Worm (Caenorhabditis elegans) whole organism, L2 larva: Measurements from ENCODE around the gene F10B5.3.

Source experiments
- C34F6.9 ChIP-seq: fragments of 150-350 bp; optimal IDR thresholded peaks from 2 replicates; lab custom pipeline; 2014; ENCODE audit warnings: missing biosample characterization, missing genetic modification characterization
- F13H6.1 ChIP-seq: sonication (generic microtip); optimal IDR thresholded peaks from 2 replicates; lab custom pipeline; 2016; ENCODE audit warnings: missing genetic modification characterization, missing compliant biosample characterization
- R02D3.7 ChIP-seq: fragments of 150-350 bp; optimal IDR thresholded peaks from 2 replicates; lab custom pipeline; 2014; ENCODE audit warnings: missing biosample characterization, missing genetic modification characterization
- Y55F3AM.14 ChIP-seq: fragments of 200-800 bp; sonication (Bioruptor generic); optimal IDR thresholded peaks from 2 replicates; lab custom pipeline; 2018; ENCODE audit warnings: mild to moderate bottlenecking, missing genetic modification characterization, missing compliant biosample characterization
- ZK546.5 ChIP-seq: sonication (generic microtip); optimal IDR thresholded peaks from 2 replicates; lab custom pipeline; 2017; ENCODE audit warnings: missing biosample characterization, missing genetic modification characterization
- alr-1 ChIP-seq: fragments of 150-350 bp; optimal IDR thresholded peaks from 2 replicates; lab custom pipeline; 2014; ENCODE audit warnings: missing biosample characterization, missing genetic modification characterization
- aly-2 ChIP-seq: fragments of 150-350 bp; optimal IDR thresholded peaks from 2 replicates; lab custom pipeline; 2014; ENCODE audit warnings: missing biosample characterization, missing genetic modification characterization
- ama-1 ChIP-seq: fragments of 150-350 bp; optimal IDR thresholded peaks from 2 replicates; lab custom pipeline; 2018; ENCODE audit warnings: inconsistent platforms
- blmp-1 ChIP-seq: sonication (generic microtip); optimal IDR thresholded peaks from 2 replicates; lab custom pipeline; 2017; ENCODE audit warnings: missing genetic modification characterization, mild to moderate bottlenecking, missing compliant biosample characterization, antibody characterized with exemption, moderate library complexity; ENCODE audit not compliant: insufficient read depth
- ceh-16 ChIP-seq: fragments of 150-350 bp; optimal IDR thresholded peaks from 2 replicates; lab custom pipeline; 2014; ENCODE audit warnings: missing biosample characterization, missing genetic modification characterization
- ceh-82 ChIP-seq: fragments of 150-350 bp; optimal IDR thresholded peaks from 2 replicates; lab custom pipeline; 2014; ENCODE audit warnings: missing biosample characterization, missing genetic modification characterization
- crh-2 ChIP-seq: sonication (generic microtip); optimal IDR thresholded peaks from 2 replicates; lab custom pipeline; 2017; ENCODE audit warnings: missing biosample characterization, missing genetic modification characterization
- dmd-4 ChIP-seq: sonication (generic microtip); optimal IDR thresholded peaks from 2 replicates; lab custom pipeline; 2017; ENCODE audit warnings: missing biosample characterization, missing genetic modification characterization
- egl-27 ChIP-seq: sonication (generic microtip); optimal IDR thresholded peaks from 3 replicates; lab custom pipeline; 2017; ENCODE audit warnings: missing biosample characterization, missing genetic modification reagents, missing genetic modification characterization
- elt-1 ChIP-seq: fragments of 150-350 bp; optimal IDR thresholded peaks from 2 replicates; lab custom pipeline; 2014; ENCODE audit warnings: missing biosample characterization, missing genetic modification characterization
- elt-3 ChIP-seq: sonication (generic microtip); optimal IDR thresholded peaks from 2 replicates; lab custom pipeline; 2017; ENCODE audit warnings: missing biosample characterization, missing genetic modification characterization
- fos-1 ChIP-seq: fragments of 150-350 bp; optimal IDR thresholded peaks from 2 replicates; lab custom pipeline; 2014; ENCODE audit warnings: missing biosample characterization, missing genetic modification characterization
- gmeb-1 ChIP-seq: fragments of 150-350 bp; optimal IDR thresholded peaks from 2 replicates; lab custom pipeline; 2014; ENCODE audit warnings: missing biosample characterization, missing genetic modification characterization
- lin-11 ChIP-seq: fragments of 150-350 bp; sonication (generic microtip); optimal IDR thresholded peaks from 2 replicates; lab custom pipeline; 2014; ENCODE audit warnings: missing biosample characterization, missing genetic modification characterization, inconsistent platforms, mixed read lengths
- lin-13 ChIP-seq: fragments of 150-350 bp; optimal IDR thresholded peaks from 2 replicates; lab custom pipeline; 2014; ENCODE audit warnings: missing biosample characterization, missing genetic modification reagents, missing genetic modification characterization
- lin-39 ChIP-seq: fragments of 150-350 bp; optimal IDR thresholded peaks from 2 replicates; lab custom pipeline; 2014; ENCODE audit warnings: missing biosample characterization, missing genetic modification reagents, missing genetic modification characterization
- lsy-2 ChIP-seq, 2 experiments: fragments of 150-350 bp in 1 of 2; sonication (generic microtip) in 1 of 2; optimal IDR thresholded peaks; 2 replicates each; lab custom pipeline; 2014 to 2017; ENCODE audit warnings: missing biosample characterization in 2 of 2, missing genetic modification characterization in 2 of 2
- mab-5 ChIP-seq: fragments of 150-350 bp; optimal IDR thresholded peaks from 2 replicates; lab custom pipeline; 2014; ENCODE audit warnings: missing biosample characterization, missing genetic modification characterization
- mbf-1 ChIP-seq: sonication (generic microtip); optimal IDR thresholded peaks from 2 replicates; lab custom pipeline; 2017; ENCODE audit warnings: missing biosample characterization, missing genetic modification characterization
- mdl-1 ChIP-seq, 2 experiments: fragments of 150-350 bp in 1 of 2; sonication (generic microtip) in 1 of 2; optimal IDR thresholded peaks; 2 replicates each; lab custom pipeline; 2017; ENCODE audit warnings: missing biosample characterization in 2 of 2, missing genetic modification characterization in 2 of 2
- nhr-10 ChIP-seq: sonication (generic microtip); optimal IDR thresholded peaks from 2 replicates; lab custom pipeline; 2017; ENCODE audit warnings: missing biosample characterization, missing genetic modification characterization
- nhr-11 ChIP-seq: fragments of 150-350 bp; optimal IDR thresholded peaks from 2 replicates; lab custom pipeline; 2014; ENCODE audit warnings: missing biosample characterization, missing genetic modification characterization
- nhr-12 ChIP-seq: fragments of 150-350 bp; optimal IDR thresholded peaks from 2 replicates; lab custom pipeline; 2014; ENCODE audit warnings: missing biosample characterization, missing genetic modification characterization
- nhr-129 ChIP-seq: fragments of 150-350 bp; optimal IDR thresholded peaks from 2 replicates; lab custom pipeline; 2014; ENCODE audit warnings: missing biosample characterization, missing genetic modification characterization
- nhr-21 ChIP-seq: fragments of 150-350 bp; optimal IDR thresholded peaks from 2 replicates; lab custom pipeline; 2014; ENCODE audit warnings: missing biosample characterization, missing genetic modification characterization
- nhr-23 ChIP-seq: fragments of 150-350 bp; optimal IDR thresholded peaks from 2 replicates; lab custom pipeline; 2014; ENCODE audit warnings: missing biosample characterization, missing genetic modification reagents, missing genetic modification characterization
- nhr-237 ChIP-seq: fragments of 150-350 bp; optimal IDR thresholded peaks from 2 replicates; lab custom pipeline; 2014; ENCODE audit warnings: missing biosample characterization, missing genetic modification characterization
- nhr-25 ChIP-seq: fragments of 150-350 bp; sonication (generic microtip); optimal IDR thresholded peaks from 3 replicates; lab custom pipeline; 2014; ENCODE audit warnings: missing biosample characterization, missing genetic modification characterization
- nhr-6 ChIP-seq: fragments of 150-350 bp; optimal IDR thresholded peaks from 2 replicates; lab custom pipeline; 2014; ENCODE audit warnings: missing biosample characterization, missing genetic modification characterization
- nhr-77 ChIP-seq: fragments of 150-350 bp; optimal IDR thresholded peaks from 2 replicates; lab custom pipeline; 2014; ENCODE audit warnings: missing biosample characterization, missing genetic modification characterization
- peb-1 ChIP-seq: fragments of 150-350 bp; optimal IDR thresholded peaks from 2 replicates; lab custom pipeline; 2014; ENCODE audit warnings: missing biosample characterization, missing genetic modification characterization
- sem-4 ChIP-seq: fragments of 150-350 bp; optimal IDR thresholded peaks from 2 replicates; lab custom pipeline; 2014; ENCODE audit warnings: missing biosample characterization, missing genetic modification reagents, missing genetic modification characterization
- skn-1 ChIP-seq: sonication (generic microtip); optimal IDR thresholded peaks from 2 replicates; lab custom pipeline; 2017; ENCODE audit warnings: missing biosample characterization, missing genetic modification characterization
- sma-3 ChIP-seq: sonication (generic microtip); optimal IDR thresholded peaks from 2 replicates; lab custom pipeline; 2016; ENCODE audit warnings: missing genetic modification reagents, missing genetic modification characterization, missing compliant biosample characterization
- sma-9 ChIP-seq, 2 experiments: fragments of 150-350 bp in 1 of 2; sonication (generic microtip) in 1 of 2; optimal IDR thresholded peaks; 2 replicates each; lab custom pipeline; 2014 to 2016; ENCODE audit warnings: missing genetic modification characterization in 2 of 2, mild to moderate bottlenecking in 1 of 2, missing biosample characterization in 1 of 2, missing compliant biosample characterization in 1 of 2, missing genetic modification reagents in 1 of 2, moderate library complexity in 1 of 2
- snpc-4 ChIP-seq: fragments of 150-350 bp; optimal IDR thresholded peaks from 2 replicates; lab custom pipeline; 2014; ENCODE audit warnings: missing biosample characterization, missing genetic modification characterization
- unc-39 ChIP-seq: fragments of 150-350 bp; optimal IDR thresholded peaks from 2 replicates; lab custom pipeline; 2014; ENCODE audit warnings: missing biosample characterization, missing genetic modification characterization
- unc-55 ChIP-seq: fragments of 150-350 bp; sonication (generic microtip); optimal IDR thresholded peaks from 3 replicates; lab custom pipeline; 2014; ENCODE audit warnings: missing biosample characterization, missing genetic modification reagents, missing genetic modification characterization
- unc-62 ChIP-seq: fragments of 150-350 bp; optimal IDR thresholded peaks from 2 replicates; lab custom pipeline; 2014; ENCODE audit warnings: missing biosample characterization, missing genetic modification reagents, missing genetic modification characterization
- zag-1 ChIP-seq: fragments of 150-350 bp; optimal IDR thresholded peaks from 2 replicates; lab custom pipeline; 2014; ENCODE audit warnings: missing biosample characterization, missing genetic modification characterization
- ztf-1 ChIP-seq: fragments of 200-800 bp; sonication (Bioruptor generic); conservative IDR thresholded peaks from 2 replicates; pipeline ENCODE4 v1.3.6; 2022; ENCODE audit warnings: missing genetic modification characterization, missing compliant biosample characterization
- ztf-11 ChIP-seq: sonication (generic microtip); optimal IDR thresholded peaks from 2 replicates; lab custom pipeline; 2017; ENCODE audit warnings: missing biosample characterization, missing genetic modification characterization
- ztf-4 ChIP-seq: fragments of 150-350 bp; optimal IDR thresholded peaks from 2 replicates; lab custom pipeline; 2014; ENCODE audit warnings: missing biosample characterization, missing genetic modification characterization

F10B5.3 gene

ce11 chrII:8129040-8129387, 20.8 kb downstream of the F10B5.3 start:
- TF ChIP-seq dmd-4 (tag; lab: Kevin White, UChicago), result no peak
- peak; percentile 29 for TF ChIP-seq sem-4 (tag; lab: Kevin White, UChicago)
- TF ChIP-seq nhr-129 (tag; lab: Kevin White, UChicago), result peak; percentile 10
- TF ChIP-seq, all 48 proteins: peak for 2

DNA sequence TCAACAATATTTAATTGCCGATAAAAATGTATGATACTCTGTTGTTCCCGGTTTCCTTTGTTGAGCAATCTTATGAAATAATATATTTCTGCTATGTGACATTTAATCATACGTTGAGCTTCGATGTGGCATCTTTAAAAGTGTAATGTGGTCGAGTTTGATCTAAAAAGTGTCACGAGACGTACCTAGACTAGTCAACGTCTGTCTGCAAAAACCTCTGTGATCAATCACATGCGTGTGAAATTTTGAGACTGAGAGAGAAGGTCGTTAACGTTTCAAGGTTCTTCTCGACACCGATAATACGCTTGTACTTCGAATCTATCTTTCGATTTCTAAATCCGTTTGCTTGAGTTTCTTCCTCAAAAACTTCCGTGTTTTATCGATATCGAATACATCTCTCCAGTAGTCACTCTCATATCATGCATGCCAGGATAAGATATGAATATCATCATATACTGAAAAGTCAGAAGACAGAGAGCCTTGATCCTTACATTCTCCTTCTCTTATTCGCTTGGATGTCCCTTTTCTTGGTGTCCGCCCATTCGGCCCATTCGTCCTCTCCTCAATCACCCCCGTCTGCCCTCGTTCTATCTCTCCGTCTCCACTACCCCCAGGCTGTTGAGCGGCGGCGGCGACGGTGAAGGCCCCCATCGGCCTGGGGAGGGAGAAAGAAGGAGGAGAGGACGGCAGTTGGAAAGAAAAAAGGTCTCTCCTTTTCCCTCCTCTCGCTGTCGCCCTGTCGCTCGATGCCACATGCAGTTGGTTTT, 21.4 kb downstream of the F10B5.3 start:
- TF ChIP-seq nhr-237 (no peak), mdl-1 (tag; optimal IDR thresholded peaks at IDR 0.05; lab: Kevin White, UChicago) (no peak), sma-3 (GFP tag; lab: Kevin White, UChicago) (peak; percentile 40), ceh-82 (tag; lab: Kevin White, UChicago) (no peak), lin-11 (tag; lab: Kevin White, UChicago) (no peak), elt-1 (tag; lab: Kevin White, UChicago) (no peak), crh-2 (tag; lab: Kevin White, UChicago) (peak; percentile 81), nhr-11 (no peak), ceh-16 (tag; lab: Kevin White, UChicago) (peak; percentile 58), ztf-11 (tag; lab: Kevin White, UChicago) (no peak), ZK546.5 (tag; lab: Kevin White, UChicago) (no peak), nhr-77 (tag; lab: Kevin White, UChicago) (no peak), mbf-1 (tag; lab: Kevin White, UChicago) (no peak), aly-2 (tag; lab: Kevin White, UChicago) (no peak), sem-4 (tag; lab: Kevin White, UChicago) (peak; percentile 56), nhr-12 (tag; lab: Kevin White, UChicago) (no peak), ama-1 (lab: Kevin White, UChicago) (no peak), R02D3.7 (tag; lab: Kevin White, UChicago) (no peak), nhr-6 (tag; lab: Kevin White, UChicago) (peak; percentile 84), sma-9 (GFP tag; optimal IDR thresholded peaks at IDR 0.05; lab: Kevin White, UChicago) (peak; percentile 95), sma-9 (tag; optimal IDR thresholded peaks at IDR 0.05; lab: Kevin White, UChicago) (no peak), lin-13 (peak; percentile 1), elt-3 (tag; lab: Kevin White, UChicago) (no peak), nhr-21 (tag; lab: Kevin White, UChicago) (peak; percentile 63), lsy-2 (tag; optimal IDR thresholded peaks at IDR 0.05; lab: Kevin White, UChicago) (peak; percentile 34 to 44), skn-1 (tag; lab: Kevin White, UChicago) (no peak), lin-39 (tag; lab: Kevin White, UChicago) (no peak), zag-1 (tag; lab: Kevin White, UChicago) (no peak), ztf-1 (GFP tag; lab: Robert Waterston, UW) (no peak), gmeb-1 (tag; lab: Kevin White, UChicago) (peak; percentile 26), mab-5 (no peak), egl-27 (tag; lab: Kevin White, UChicago) (peak; percentile 20), unc-39 (tag; lab: Kevin White, UChicago) (no peak), unc-55 (GFP tag; lab: Kevin White, UChicago) (peak; percentile 44), blmp-1 (tag; lab: Kevin White, UChicago) (peak; percentile 6), F13H6.1 (tag; lab: Kevin White, UChicago) (peak; percentile 64), nhr-25 (peak; percentile 92), peb-1 (tag; lab: Kevin White, UChicago) (no peak), Y55F3AM.14 (no peak), alr-1 (no peak), ztf-4 (peak; percentile 45), snpc-4 (no peak), nhr-129 (tag; lab: Kevin White, UChicago) (peak; percentile 99), fos-1 (peak; percentile 29), nhr-23 (tag; lab: Kevin White, UChicago) (no peak), unc-62 (GFP tag; lab: Kevin White, UChicago) (peak; percentile 36), C34F6.9 (tag; lab: Kevin White, UChicago) (peak; percentile 45), nhr-10 (tag; lab: Kevin White, UChicago) (no peak), dmd-4 (tag; lab: Kevin White, UChicago) (no peak)
